Fruit fly (Drosophila melanogaster) whole organism: ENCODE results near the gene gish.

Source experiments
- CG8478 ChIP-seq: fragments of >200 bp; optimal IDR thresholded peaks from 2 replicates; lab custom pipeline; 2018; ENCODE audit warnings: inconsistent platforms
- Dll ChIP-seq: fragments of >200 bp; optimal IDR thresholded peaks from 2 replicates; lab custom pipeline; 2017
- EcR ChIP-seq, 2 experiments: fragments of >200 bp; optimal IDR thresholded peaks; 2 replicates each; lab custom pipeline; 2017; ENCODE audit warnings: missing biosample characterization in 2 of 2, missing genetic modification characterization in 2 of 2, missing genetic modification reagents in 2 of 2
- pan ChIP-seq: fragments of >200 bp; optimal IDR thresholded peaks from 2 replicates; lab custom pipeline; 2017
- psq ChIP-seq: fragments of >200 bp; optimal IDR thresholded peaks from 2 replicates; lab custom pipeline; 2017
- usp ChIP-seq: fragments of >200 bp; optimal IDR thresholded peaks from 2 replicates; lab custom pipeline; 2017; ENCODE audit warnings: missing biosample characterization, missing genetic modification characterization, mixed read lengths

The gish gene

DNA sequence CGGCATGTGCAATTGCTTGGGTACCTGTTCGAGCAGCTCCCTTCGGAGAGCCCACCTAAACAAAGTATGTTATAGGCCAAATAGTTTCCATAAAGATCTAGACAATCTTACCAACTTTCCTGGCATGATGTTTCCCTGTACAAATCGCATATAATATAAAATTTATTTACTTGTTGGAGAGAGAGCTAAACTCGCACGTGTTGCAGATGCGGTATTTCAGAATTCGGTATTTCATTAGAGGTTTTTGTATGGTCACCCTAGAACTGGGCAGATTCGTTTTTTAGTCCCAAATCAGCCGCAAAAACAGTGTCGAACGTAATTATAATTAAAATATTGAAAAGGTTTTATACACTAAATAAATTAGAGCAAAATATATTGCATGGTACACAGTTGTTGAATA, at the start of gene gish, which contains the start of gene Mat89Ba:
Gene gish, plus strand, starts transcription at position 268 of the 400 bp plus-strand sequence.
Gene Mat89Ba, minus strand, starts transcription at position 231 of the 400 bp plus-strand sequence.
- TF ChIP-seq psq (lab: Kevin White, UChicago) (no peak), Dll (no peak), CG8478 (lab: Kevin White, UChicago) (no peak), EcR (GFP tag; optimal IDR thresholded peaks at IDR 0.05; lab: Kevin White, UChicago) (no peak)

- TF ChIP-seq CG8478 (lab: Kevin White, UChicago) (no peak), usp (GFP tag; lab: Kevin White, UChicago) (no peak), EcR (GFP tag; optimal IDR thresholded peaks at IDR 0.05; lab: Kevin White, UChicago) (no peak), pan (lab: Kevin White, UChicago) (no peak), psq (lab: Kevin White, UChicago) (no peak), Dll (no peak)
Observed at dm6 chr3R:16223252-16224037, 48.8 kb upstream of the gish start.

DNA sequence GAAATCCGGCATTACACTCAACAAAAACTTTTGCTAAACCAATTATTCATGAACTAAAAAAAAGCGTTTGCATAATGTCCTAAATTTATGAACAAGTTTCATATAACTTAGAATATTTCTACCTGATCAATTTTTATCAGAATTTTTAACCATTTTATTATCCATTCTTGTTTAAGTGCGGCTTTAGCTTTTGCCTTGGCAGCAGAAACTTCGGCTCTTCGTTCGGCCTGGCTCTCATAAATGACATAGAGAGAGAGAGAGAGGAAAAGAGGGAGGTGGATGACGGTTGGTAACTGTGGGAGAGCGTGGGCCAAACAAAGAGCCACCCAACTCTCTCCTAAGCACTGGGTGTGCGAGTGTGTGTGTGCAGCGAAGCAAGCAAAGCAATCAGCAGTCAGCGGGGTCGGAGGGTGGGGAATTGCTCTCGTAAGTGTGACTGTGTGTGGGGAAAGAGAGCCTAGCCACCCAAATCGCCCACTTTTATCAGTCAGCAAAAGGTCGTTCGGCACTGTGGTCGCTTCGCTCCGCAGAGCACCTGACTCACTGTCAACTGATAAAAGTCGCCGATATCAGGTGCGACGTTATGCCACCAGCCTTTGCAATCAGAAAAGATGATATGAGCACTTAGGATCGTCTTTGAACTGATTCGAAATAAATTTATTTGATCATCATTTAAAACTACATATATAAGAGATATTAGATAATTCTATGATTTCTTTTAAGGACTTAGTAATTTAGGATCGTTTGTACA, 47.7 kb upstream of the gish start:
- no peak for TF ChIP-seq usp (GFP tag; lab: Kevin White, UChicago)
- TF ChIP-seq pan (lab: Kevin White, UChicago) = no peak
- TF ChIP-seq psq (lab: Kevin White, UChicago) = no peak
- TF ChIP-seq CG8478 (lab: Kevin White, UChicago) = no peak
- TF ChIP-seq Dll = peak; percentile 96
- peak in 1 of 2 experiments; percentile 26 for TF ChIP-seq EcR (GFP tag; optimal IDR thresholded peaks at IDR 0.05; lab: Kevin White, UChicago)

dm6 chr3R:16225351-16225750, 46.9 kb upstream of the gish start, which contains the start of gene tara:
Gene tara (plus strand): TSS chr3R:16225651.
- TF ChIP-seq usp (GFP tag; lab: Kevin White, UChicago) = no peak

DNA sequence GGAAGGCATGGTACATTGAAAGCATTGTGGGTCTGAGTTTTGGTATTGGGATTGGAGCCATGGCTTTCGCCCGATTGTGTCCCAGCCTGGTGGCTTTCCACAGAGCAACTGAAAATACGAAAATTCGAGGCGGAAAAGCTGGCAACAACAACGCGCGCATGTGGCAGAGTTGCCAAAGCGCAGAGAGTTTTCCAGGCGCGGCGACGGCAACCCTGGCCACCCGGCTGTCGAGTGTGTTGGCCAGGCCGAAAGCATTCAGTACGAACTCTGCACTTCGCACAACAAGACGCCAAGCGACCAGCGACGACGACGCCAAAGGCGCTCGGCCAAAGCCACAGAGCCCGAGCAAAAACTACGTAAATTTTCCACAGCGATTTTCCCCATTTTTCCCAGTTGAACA, 46.5 kb upstream of the gish start:
- TF ChIP-seq usp (GFP tag; lab: Kevin White, UChicago) (no peak), Dll (no peak), EcR (GFP tag; optimal IDR thresholded peaks at IDR 0.05; lab: Kevin White, UChicago) (no peak), CG8478 (lab: Kevin White, UChicago) (no peak), pan (lab: Kevin White, UChicago) (no peak), psq (lab: Kevin White, UChicago) (no peak)

- TF ChIP-seq psq (lab: Kevin White, UChicago) (no peak), pan (lab: Kevin White, UChicago) (no peak), usp (GFP tag; lab: Kevin White, UChicago) (no peak), CG8478 (lab: Kevin White, UChicago) (no peak), EcR (GFP tag; optimal IDR thresholded peaks at IDR 0.05; lab: Kevin White, UChicago) (no peak)
Observed at dm6 chr3R:16227074-16227473, 45.2 kb upstream of the gish start.

- TF ChIP-seq Dll (no peak), usp (GFP tag; lab: Kevin White, UChicago) (no peak), CG8478 (lab: Kevin White, UChicago) (no peak), pan (lab: Kevin White, UChicago) (no peak), EcR (GFP tag; optimal IDR thresholded peaks at IDR 0.05; lab: Kevin White, UChicago) (no peak)
Observed at dm6 chr3R:16228719-16229704, 43.2 kb upstream of the gish start.

dm6 chr3R:16230080-16230670, 42.1 kb upstream of the gish start:
- TF ChIP-seq Dll (no peak), EcR (GFP tag; optimal IDR thresholded peaks at IDR 0.05; lab: Kevin White, UChicago) (no peak), pan (lab: Kevin White, UChicago) (no peak), psq (lab: Kevin White, UChicago) (no peak), CG8478 (lab: Kevin White, UChicago) (no peak), usp (GFP tag; lab: Kevin White, UChicago) (no peak)

DNA sequence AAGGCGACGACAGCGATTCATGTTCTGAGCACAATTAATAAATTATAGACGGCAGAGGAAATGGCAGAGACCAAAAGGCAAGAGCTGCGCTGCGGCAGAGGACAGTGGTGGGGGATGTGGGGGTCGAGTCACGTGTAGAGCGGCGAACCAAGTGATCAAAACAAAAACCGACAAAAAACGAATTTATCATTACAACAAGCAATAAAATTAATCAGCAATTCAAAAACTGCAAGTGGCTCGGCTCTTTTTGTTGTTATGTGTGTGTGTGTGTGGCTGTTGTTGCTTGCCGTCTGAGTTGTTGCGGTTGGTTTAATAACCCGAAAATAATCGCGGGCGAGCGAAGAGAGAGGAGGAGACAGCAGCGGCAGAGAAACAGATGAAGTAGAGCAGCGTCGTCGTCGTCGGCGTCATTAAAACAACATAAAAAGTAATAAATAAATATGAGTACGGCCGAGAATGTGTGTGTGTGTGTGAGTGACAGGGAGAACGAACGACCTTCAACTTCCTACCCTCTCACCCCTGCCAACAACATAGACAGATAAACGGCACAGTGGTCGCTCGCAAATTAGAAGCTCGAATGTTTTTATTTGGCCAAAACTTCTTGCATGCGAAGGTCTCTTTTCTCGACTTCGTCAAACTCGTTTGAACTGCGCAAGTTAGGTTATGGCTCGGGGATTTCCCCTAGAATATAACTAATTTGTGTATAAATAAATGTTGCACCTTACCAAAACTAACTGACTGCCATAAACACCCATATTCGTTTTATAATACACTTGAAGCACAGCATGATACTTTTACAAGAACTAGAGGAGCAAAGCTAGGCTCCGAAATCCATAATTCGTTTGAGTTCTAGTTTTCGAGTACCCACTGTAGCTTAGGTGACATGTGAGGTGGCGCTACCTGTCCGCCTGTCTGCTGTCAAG, 40.6 kb upstream of the gish start:
- TF ChIP-seq usp (GFP tag; lab: Kevin White, UChicago) = no peak
- TF ChIP-seq EcR (GFP tag; optimal IDR thresholded peaks at IDR 0.05; lab: Kevin White, UChicago) = peak; percentile 7 to 60

dm6 chr3R:16232569-16232968, 39.7 kb upstream of the gish start:
- no peak for TF ChIP-seq pan (lab: Kevin White, UChicago)
- TF ChIP-seq usp (GFP tag; lab: Kevin White, UChicago) = no peak
- no peak for TF ChIP-seq psq (lab: Kevin White, UChicago)
- no peak for TF ChIP-seq EcR (GFP tag; optimal IDR thresholded peaks at IDR 0.05; lab: Kevin White, UChicago)
- TF ChIP-seq CG8478 (lab: Kevin White, UChicago) = no peak
- no peak for TF ChIP-seq Dll
